Worm (Caenorhabditis elegans) whole organism, young adult: ENCODE data around the gene pitr-2.

Experiments used
- F57C9.4 ChIP-seq: sonication (generic microtip); optimal IDR thresholded peaks from 2 replicates; lab custom pipeline; 2017; ENCODE audit warnings: mild to moderate bottlenecking, missing genetic modification characterization, missing compliant biosample characterization
- aptf-2 ChIP-seq: fragments of 200-800 bp; sonication (Bioruptor generic); conservative IDR thresholded peaks from 2 replicates; pipeline ENCODE4 v1.3.6; 2022; ENCODE audit warnings: missing genetic modification reagents, missing genetic modification characterization, missing compliant biosample characterization
- atf-7 ChIP-seq: sonication (generic microtip); optimal IDR thresholded peaks from 2 replicates; lab custom pipeline; 2017; ENCODE audit warnings: mild to moderate bottlenecking, missing genetic modification characterization, missing compliant biosample characterization
- efl-1 ChIP-seq: fragments of 150-350 bp; optimal IDR thresholded peaks from 2 replicates; lab custom pipeline; 2014; ENCODE audit warnings: missing biosample characterization, missing genetic modification reagents, missing genetic modification characterization
- nhr-120 ChIP-seq: fragments of 200-800 bp; sonication (Bioruptor generic); IDR thresholded peaks from 2 replicates; pipeline ENCODE4 v1.3.6; 2022; ENCODE audit warnings: missing genetic modification characterization, missing compliant biosample characterization

DNA sequence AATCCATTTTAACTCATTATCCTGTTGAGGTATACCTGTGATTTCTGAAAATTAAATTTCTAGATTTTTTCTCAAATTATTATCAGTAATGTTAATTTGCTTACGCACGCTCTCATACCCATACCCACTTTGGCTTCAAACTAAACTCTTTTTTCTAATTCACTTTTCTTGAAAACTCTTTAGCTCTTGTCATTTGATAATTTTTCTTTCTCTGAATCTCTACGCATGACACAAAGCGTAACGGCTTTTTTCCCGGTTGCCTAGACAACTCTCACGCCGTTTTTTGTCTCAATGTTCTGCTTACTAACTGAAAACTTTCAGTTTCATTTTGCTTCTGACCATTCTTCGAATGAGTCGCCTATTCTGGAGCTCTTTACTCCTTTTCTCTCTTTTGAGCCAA lies 3.6 kb downstream of the pitr-2 start, which contains the start of gene B0222.1:
- no peak for TF ChIP-seq efl-1 (GFP tag; lab: Kevin White, UChicago)
- no peak for TF ChIP-seq aptf-2 (GFP tag; lab: Robert Waterston, UW)
- TF ChIP-seq F57C9.4 (tag; lab: Kevin White, UChicago) = no peak
- TF ChIP-seq nhr-120 = no peak
- no peak for TF ChIP-seq atf-7
